Fruit fly (Drosophila melanogaster) whole organism, embryonic: Measurements from ENCODE around the gene fz.

ENCODE experiments used
- CG11085 ChIP-seq: fragments of 200-800 bp; sonication (Bioruptor generic); IDR thresholded peaks from 2 replicates; pipeline ENCODE4 v1.3.6; 2022; ENCODE audit warnings: missing biosample characterization, missing genetic modification characterization
- CG11398 ChIP-seq: fragments of 200-800 bp; sonication (Bioruptor generic); optimal IDR thresholded peaks from 2 replicates; lab custom pipeline; 2016; ENCODE audit warnings: missing biosample characterization, missing genetic modification characterization
- CG11456 ChIP-seq: fragments of 200-800 bp; sonication (Bioruptor generic); IDR thresholded peaks from 3 replicates; pipeline ENCODE4 v1.3.6; 2022; ENCODE audit warnings: missing biosample characterization, missing genetic modification characterization
- CG12071 ChIP-seq: fragments of 200-800 bp; sonication (Bioruptor generic); optimal IDR thresholded peaks from 3 replicates; lab custom pipeline; 2018; ENCODE audit warnings: missing biosample characterization, mild to moderate bottlenecking, missing genetic modification characterization
- CG12219 ChIP-seq: fragments of 200-800 bp; sonication (Bioruptor generic); optimal IDR thresholded peaks from 3 replicates; lab custom pipeline; 2018; ENCODE audit warnings: missing biosample characterization, mild to moderate bottlenecking, missing genetic modification characterization
- CG14050 ChIP-seq: fragments of 200-800 bp; sonication (Bioruptor generic); IDR thresholded peaks from 3 replicates; pipeline ENCODE4 v1.3.6; 2022; ENCODE audit warnings: missing biosample characterization, missing genetic modification characterization
- CG15011 ChIP-seq: fragments of 200-800 bp; sonication (Bioruptor generic); optimal IDR thresholded peaks from 3 replicates; lab custom pipeline; 2018; ENCODE audit warnings: missing biosample characterization, mild to moderate bottlenecking, missing genetic modification characterization
- CG1602 ChIP-seq: fragments of 200-800 bp; sonication (Bioruptor generic); optimal IDR thresholded peaks from 3 replicates; lab custom pipeline; 2016; ENCODE audit warnings: missing biosample characterization, missing genetic modification characterization
- CG1647 ChIP-seq: fragments of 200-800 bp; sonication (Bioruptor generic); optimal IDR thresholded peaks from 3 replicates; lab custom pipeline; 2016; ENCODE audit warnings: missing biosample characterization, missing genetic modification characterization
- CG16815 ChIP-seq: fragments of 200-800 bp; sonication (Bioruptor generic); optimal IDR thresholded peaks from 3 replicates; lab custom pipeline; 2017; ENCODE audit warnings: missing biosample characterization, mild to moderate bottlenecking, missing genetic modification characterization
- CG2199 ChIP-seq: fragments of 200-800 bp; sonication (Bioruptor generic); IDR thresholded peaks from 3 replicates; pipeline ENCODE4 v1.3.6; 2022; ENCODE audit warnings: missing biosample characterization, missing genetic modification characterization
- CG2875 ChIP-seq: fragments of 200-800 bp; sonication (Bioruptor generic); optimal IDR thresholded peaks from 2 replicates; lab custom pipeline; 2017; ENCODE audit warnings: missing biosample characterization, mild to moderate bottlenecking, missing genetic modification characterization, missing genetic modification reagents
- CG30431 ChIP-seq: fragments of 200-800 bp; sonication (Bioruptor generic); optimal IDR thresholded peaks from 2 replicates; lab custom pipeline; 2017; ENCODE audit warnings: missing biosample characterization, missing genetic modification characterization
- CG34224 ChIP-seq: fragments of 200-800 bp; sonication (Bioruptor generic); IDR thresholded peaks from 3 replicates; pipeline ENCODE4 v1.3.6; 2022; ENCODE audit warnings: missing biosample characterization, missing genetic modification characterization; ENCODE audit not compliant: partially characterized antibody
- CG4282 ChIP-seq: fragments of 200-800 bp; sonication (Bioruptor generic); optimal IDR thresholded peaks from 2 replicates; lab custom pipeline; 2016; ENCODE audit warnings: missing biosample characterization, missing genetic modification characterization
- CG6683 ChIP-seq: fragments of 200-800 bp; sonication (Bioruptor generic); optimal IDR thresholded peaks from 2 replicates; lab custom pipeline; 2017; ENCODE audit warnings: missing biosample characterization, mild to moderate bottlenecking, missing genetic modification characterization, missing genetic modification reagents
- CG6813 ChIP-seq: fragments of 200-800 bp; sonication (Bioruptor generic); optimal IDR thresholded peaks from 2 replicates; lab custom pipeline; 2017; ENCODE audit warnings: missing biosample characterization, missing genetic modification characterization, mild to moderate bottlenecking, moderate library complexity, missing genetic modification reagents
- CG7271 ChIP-seq: fragments of 200-800 bp; sonication (Bioruptor generic); optimal IDR thresholded peaks from 2 replicates; lab custom pipeline; 2018; ENCODE audit warnings: missing biosample characterization, mild to moderate bottlenecking, missing genetic modification characterization, moderate library complexity
- CG7357 ChIP-seq: fragments of 200-800 bp; sonication (Bioruptor generic); IDR thresholded peaks from 3 replicates; pipeline ENCODE4 v1.3.6; 2022; ENCODE audit warnings: missing biosample characterization, missing genetic modification characterization
- CG8281 ChIP-seq: fragments of 200-800 bp; sonication (Bioruptor generic); optimal IDR thresholded peaks from 2 replicates; lab custom pipeline; 2018; ENCODE audit warnings: missing biosample characterization, mild to moderate bottlenecking, missing genetic modification characterization, moderate library complexity
- CkIIα-i1 ChIP-seq: fragments of 200-800 bp; sonication (Bioruptor generic); IDR thresholded peaks from 2 replicates; pipeline ENCODE4 v1.3.6; 2022; ENCODE audit warnings: missing biosample characterization, missing genetic modification characterization
- D19A ChIP-seq: fragments of 200-800 bp; optimal IDR thresholded peaks from 3 replicates; lab custom pipeline; 2019; ENCODE audit warnings: missing biosample characterization, mild to moderate bottlenecking, missing genetic modification characterization, moderate library complexity
- Dbx ChIP-seq: fragments of 200-800 bp; sonication (Bioruptor generic); IDR thresholded peaks from 3 replicates; pipeline ENCODE4 v1.3.6; 2022; ENCODE audit warnings: missing biosample characterization, missing genetic modification characterization
- Dfd ChIP-seq, 2 experiments: fragments of >200 bp; optimal IDR thresholded peaks; 2 replicates each; lab custom pipeline; 2017; ENCODE audit warnings: missing biosample characterization in 2 of 2, missing genetic modification characterization in 2 of 2
- Dip3 ChIP-seq: fragments of 200-800 bp; sonication (Bioruptor generic); optimal IDR thresholded peaks from 3 replicates; lab custom pipeline; 2016; ENCODE audit warnings: missing biosample characterization, missing genetic modification characterization
- Doc2 ChIP-seq: fragments of 200-800 bp; sonication (Bioruptor generic); IDR thresholded peaks from 2 replicates; pipeline ENCODE4 v1.3.6; 2022; ENCODE audit warnings: missing biosample characterization, missing genetic modification characterization
- Gug ChIP-seq: fragments of 200-800 bp; sonication (Bioruptor generic); IDR thresholded peaks from 4 replicates; pipeline ENCODE4 v1.3.6; 2022; ENCODE audit warnings: missing biosample characterization, missing genetic modification characterization
- HmgD ChIP-seq: fragments of 200-800 bp; sonication (Bioruptor generic); optimal IDR thresholded peaks from 3 replicates; lab custom pipeline; 2016; ENCODE audit warnings: missing biosample characterization, missing genetic modification characterization
- MTF-1 ChIP-seq: fragments of 200-800 bp; sonication (Bioruptor generic); optimal IDR thresholded peaks from 2 replicates; lab custom pipeline; 2018; ENCODE audit warnings: missing biosample characterization, mild to moderate bottlenecking, missing genetic modification characterization, borderline replicate concordance
- Mad ChIP-seq: fragments of 200-800 bp; sonication (Bioruptor generic); optimal IDR thresholded peaks from 2 replicates; lab custom pipeline; 2016; ENCODE audit warnings: missing biosample characterization, missing genetic modification characterization
- Meics ChIP-seq: fragments of 200-800 bp; sonication (Bioruptor generic); optimal IDR thresholded peaks from 2 replicates; lab custom pipeline; 2017; ENCODE audit warnings: missing biosample characterization, mild to moderate bottlenecking, missing genetic modification characterization
- Mes4 ChIP-seq: fragments of 200-800 bp; sonication (Bioruptor generic); optimal IDR thresholded peaks from 2 replicates; lab custom pipeline; 2016; ENCODE audit warnings: missing biosample characterization, missing genetic modification characterization
- Nf-YC ChIP-seq: fragments of 200-800 bp; optimal IDR thresholded peaks from 3 replicates; lab custom pipeline; 2019; ENCODE audit warnings: missing biosample characterization, mild to moderate bottlenecking, missing genetic modification characterization, moderate library complexity
- Scr ChIP-seq: fragments of 200-800 bp; sonication (Bioruptor generic); IDR thresholded peaks from 2 replicates; pipeline ENCODE4 v1.3.6; 2022; ENCODE audit warnings: missing biosample characterization, missing genetic modification characterization; ENCODE audit not compliant: partially characterized antibody
- Vsx1 ChIP-seq: fragments of 200-800 bp; sonication (Bioruptor generic); optimal IDR thresholded peaks from 2 replicates; lab custom pipeline; 2017; ENCODE audit warnings: missing biosample characterization, mild to moderate bottlenecking, missing genetic modification characterization, missing genetic modification reagents
- abd-A ChIP-seq: fragments of 200-800 bp; sonication (Bioruptor generic); optimal IDR thresholded peaks from 3 replicates; lab custom pipeline; 2019; ENCODE audit warnings: missing biosample characterization, mild to moderate bottlenecking, missing genetic modification characterization, moderate library complexity
- ap ChIP-seq: fragments of 200-800 bp; sonication (Bioruptor generic); IDR thresholded peaks from 2 replicates; pipeline ENCODE4 v1.3.6; 2022; ENCODE audit warnings: missing biosample characterization, missing genetic modification characterization
- ara ChIP-seq: fragments of 200-800 bp; sonication (Bioruptor generic); IDR thresholded peaks from 2 replicates; pipeline ENCODE4 v1.3.6; 2022; ENCODE audit warnings: missing biosample characterization, missing genetic modification characterization
- corto ChIP-seq: fragments of 200-800 bp; sonication (Bioruptor generic); optimal IDR thresholded peaks from 2 replicates; lab custom pipeline; 2016; ENCODE audit warnings: missing biosample characterization, mild to moderate bottlenecking, missing genetic modification characterization, moderate library complexity
- dm ChIP-seq: fragments of 200-800 bp; sonication (Bioruptor generic); optimal IDR thresholded peaks from 3 replicates; lab custom pipeline; 2016; ENCODE audit warnings: missing biosample characterization, missing genetic modification characterization
- dmrt99B ChIP-seq: fragments of 200-800 bp; sonication (Bioruptor generic); optimal IDR thresholded peaks from 2 replicates; lab custom pipeline; 2018; ENCODE audit warnings: missing biosample characterization, mild to moderate bottlenecking, missing genetic modification characterization, moderate library complexity
- fd96Cb ChIP-seq: fragments of 200-800 bp; sonication (Bioruptor generic); optimal IDR thresholded peaks from 2 replicates; lab custom pipeline; 2018; ENCODE audit warnings: missing biosample characterization, mild to moderate bottlenecking, missing genetic modification characterization, moderate library complexity
- grau ChIP-seq: fragments of 200-800 bp; optimal IDR thresholded peaks from 3 replicates; lab custom pipeline; 2019; ENCODE audit warnings: missing biosample characterization, mild to moderate bottlenecking, missing genetic modification characterization, moderate library complexity
- inv ChIP-seq: fragments of 200-800 bp; sonication (Bioruptor generic); IDR thresholded peaks from 2 replicates; pipeline ENCODE4 v1.3.6; 2022; ENCODE audit warnings: missing biosample characterization, missing genetic modification characterization; ENCODE audit not compliant: partially characterized antibody
- pros ChIP-seq: fragments of 200-800 bp; sonication (Bioruptor generic); optimal IDR thresholded peaks from 3 replicates; lab custom pipeline; 2019; ENCODE audit warnings: missing biosample characterization, mild to moderate bottlenecking, missing genetic modification characterization, moderate library complexity
- ranshi ChIP-seq: fragments of 200-800 bp; sonication (Bioruptor generic); IDR thresholded peaks from 2 replicates; pipeline ENCODE4 v1.3.6; 2022; ENCODE audit warnings: missing biosample characterization, missing genetic modification characterization
- row ChIP-seq: fragments of 200-800 bp; sonication (Bioruptor generic); IDR thresholded peaks from 3 replicates; pipeline ENCODE4 v1.3.6; 2022; ENCODE audit warnings: missing biosample characterization, missing genetic modification characterization
- sima ChIP-seq: fragments of 200-800 bp; sonication (Bioruptor generic); optimal IDR thresholded peaks from 2 replicates; lab custom pipeline; 2016; ENCODE audit warnings: missing biosample characterization, missing genetic modification characterization

Gene fz

dm6 chr3L:14272109-14273070, 1.8 kb upstream of the fz start (continued):
- TF ChIP-seq CG2875 (GFP tag; lab: Kevin White, UChicago) (peak; percentile 93), Doc2 (GFP tag; lab: Robert Waterston, UW) (no peak), abd-A (tag; lab: Kevin White, UChicago) (no peak), row (GFP tag; lab: Robert Waterston, UW) (peak; percentile 86), dm (GFP tag; lab: Kevin White, UChicago) (peak; percentile 9), CG1602 (peak; percentile 90), CG12071 (peak; percentile 54), fd96Cb (tag; lab: Kevin White, UChicago) (peak; percentile 93), Dfd (GFP tag; optimal IDR thresholded peaks at IDR 0.05; lab: Kevin White, UChicago) (no peak), CG7357 (GFP tag; lab: Robert Waterston, UW) (peak; percentile 75), CG11398 (peak; percentile 1), CG11085 (GFP tag; lab: Robert Waterston, UW) (peak; percentile 58; the same call in 1 of the 2 replicates), corto (GFP tag; lab: Kevin White, UChicago) (peak; percentile 81), pros (peak; percentile 93), MTF-1 (GFP tag; lab: Kevin White, UChicago) (peak; percentile 57), sima (no peak), Dip3 (peak; percentile 11), grau (peak; percentile 94), ranshi (GFP tag; lab: Robert Waterston, UW) (peak; percentile 66; the same call in 1 of the 2 replicates), CG1647 (no peak), CG12219 (GFP tag; lab: Kevin White, UChicago) (peak; percentile 70), inv (no peak), Vsx1 (peak; percentile 89), CG11456 (GFP tag; lab: Robert Waterston, UW) (peak; percentile 73; the same call in 1 of the 3 replicates), Nf-YC (tag; lab: Kevin White, UChicago) (peak; percentile 58), D19A (peak; percentile 48), CG4282 (GFP tag; lab: Kevin White, UChicago) (no peak), Dbx (GFP tag; lab: Robert Waterston, UW) (peak; percentile 64; the same call in 2 of the 3 replicates), Mad (GFP tag; lab: Kevin White, UChicago) (peak; percentile 48), Mes4 (GFP tag; lab: Kevin White, UChicago) (peak; percentile 20), CG14050 (GFP tag; lab: Robert Waterston, UW) (peak; percentile 50; the same call in 2 of the 3 replicates), CG16815 (GFP tag; lab: Kevin White, UChicago) (peak; percentile 88), CG30431 (GFP tag; lab: Kevin White, UChicago) (peak; percentile 89), CG6683 (GFP tag; lab: Kevin White, UChicago) (peak; percentile 84), CG34224 (GFP tag; lab: Robert Waterston, UW) (0 out of 3 replicates have a peak, but pooled peaks have one; percentile 10), ap (GFP tag; lab: Robert Waterston, UW) (peak; percentile 60), CG6813 (GFP tag; lab: Kevin White, UChicago) (peak; percentile 76), CG7271 (tag; lab: Kevin White, UChicago) (no peak), CG8281 (tag; lab: Kevin White, UChicago) (peak; percentile 77), Meics (GFP tag; lab: Kevin White, UChicago) (peak; percentile 86), ara (GFP tag; lab: Robert Waterston, UW) (peak; percentile 72; the same call in 1 of the 2 replicates), Gug (GFP tag; lab: Robert Waterston, UW) (no peak), CG2199 (GFP tag; lab: Robert Waterston, UW) (no peak), CkIIα-i1 (GFP tag; lab: Robert Waterston, UW) (no peak), Scr (GFP tag; lab: Robert Waterston, UW) (no peak), dmrt99B (tag; lab: Kevin White, UChicago) (peak; percentile 88), HmgD (GFP tag; lab: Kevin White, UChicago) (no peak), CG15011 (GFP tag; lab: Kevin White, UChicago) (peak; percentile 49)
